Fruit fly (Drosophila melanogaster): ENCODE results near the gene CycG.

DNA sequence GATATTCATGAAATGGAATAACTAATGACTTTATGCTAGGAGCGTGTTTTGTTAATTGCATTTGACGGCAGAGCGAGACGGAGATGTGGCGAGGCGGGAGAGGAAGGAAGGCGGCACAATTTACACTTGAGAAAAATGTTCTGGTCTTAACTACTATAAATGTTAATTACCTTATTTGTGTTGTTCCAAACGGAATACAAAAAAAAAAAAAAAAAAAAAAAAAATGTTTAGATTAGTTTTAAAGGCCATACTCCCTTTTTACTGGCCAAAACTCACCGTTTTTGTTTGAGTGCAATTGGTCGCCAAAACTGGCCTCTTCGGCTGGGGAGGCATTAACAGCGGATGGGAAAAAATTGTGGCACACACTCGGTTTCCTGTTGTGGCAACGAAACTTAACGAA lies 14.7 kb upstream of the CycG start:
- TF ChIP-seq Hnf4 (GFP tag; optimal IDR thresholded peaks at IDR 0.05) (no peak), dsf (GFP tag; optimal IDR thresholded peaks at IDR 0.05; ENCODE audit: borderline replicate concordance) (no peak), dl (GFP tag; optimal IDR thresholded peaks at IDR 0.05; ENCODE audit: insufficient read depth in 1 of 2, partially characterized antibody in 2 of 2) (no peak)
